Worm (Caenorhabditis elegans) whole organism, L2 larva: ENCODE measurements around the gene K08B5.1.

Source experiments
- C34F6.9 ChIP-seq: fragments of 150-350 bp; optimal IDR thresholded peaks from 2 replicates; lab custom pipeline; 2014; ENCODE audit warnings: missing biosample characterization, missing genetic modification characterization
- Y55F3AM.14 ChIP-seq: fragments of 200-800 bp; sonication (Bioruptor generic); optimal IDR thresholded peaks from 2 replicates; lab custom pipeline; 2018; ENCODE audit warnings: mild to moderate bottlenecking, missing genetic modification characterization, missing compliant biosample characterization
- alr-1 ChIP-seq: fragments of 150-350 bp; optimal IDR thresholded peaks from 2 replicates; lab custom pipeline; 2014; ENCODE audit warnings: missing biosample characterization, missing genetic modification characterization
- ama-1 ChIP-seq: fragments of 150-350 bp; optimal IDR thresholded peaks from 2 replicates; lab custom pipeline; 2018; ENCODE audit warnings: inconsistent platforms
- blmp-1 ChIP-seq: sonication (generic microtip); optimal IDR thresholded peaks from 2 replicates; lab custom pipeline; 2017; ENCODE audit warnings: missing genetic modification characterization, mild to moderate bottlenecking, missing compliant biosample characterization, antibody characterized with exemption, moderate library complexity; ENCODE audit not compliant: insufficient read depth
- ceh-16 ChIP-seq: fragments of 150-350 bp; optimal IDR thresholded peaks from 2 replicates; lab custom pipeline; 2014; ENCODE audit warnings: missing biosample characterization, missing genetic modification characterization
- egl-27 ChIP-seq: sonication (generic microtip); optimal IDR thresholded peaks from 3 replicates; lab custom pipeline; 2017; ENCODE audit warnings: missing biosample characterization, missing genetic modification reagents, missing genetic modification characterization
- elt-1 ChIP-seq: fragments of 150-350 bp; optimal IDR thresholded peaks from 2 replicates; lab custom pipeline; 2014; ENCODE audit warnings: missing biosample characterization, missing genetic modification characterization
- elt-3 ChIP-seq: sonication (generic microtip); optimal IDR thresholded peaks from 2 replicates; lab custom pipeline; 2017; ENCODE audit warnings: missing biosample characterization, missing genetic modification characterization
- gmeb-1 ChIP-seq: fragments of 150-350 bp; optimal IDR thresholded peaks from 2 replicates; lab custom pipeline; 2014; ENCODE audit warnings: missing biosample characterization, missing genetic modification characterization
- lin-39 ChIP-seq: fragments of 150-350 bp; optimal IDR thresholded peaks from 2 replicates; lab custom pipeline; 2014; ENCODE audit warnings: missing biosample characterization, missing genetic modification reagents, missing genetic modification characterization
- lsy-2 ChIP-seq, 2 experiments: fragments of 150-350 bp in 1 of 2; sonication (generic microtip) in 1 of 2; optimal IDR thresholded peaks; 2 replicates each; lab custom pipeline; 2014 to 2017; ENCODE audit warnings: missing biosample characterization in 2 of 2, missing genetic modification characterization in 2 of 2
- mbf-1 ChIP-seq: sonication (generic microtip); optimal IDR thresholded peaks from 2 replicates; lab custom pipeline; 2017; ENCODE audit warnings: missing biosample characterization, missing genetic modification characterization
- nhr-10 ChIP-seq: sonication (generic microtip); optimal IDR thresholded peaks from 2 replicates; lab custom pipeline; 2017; ENCODE audit warnings: missing biosample characterization, missing genetic modification characterization
- nhr-11 ChIP-seq: fragments of 150-350 bp; optimal IDR thresholded peaks from 2 replicates; lab custom pipeline; 2014; ENCODE audit warnings: missing biosample characterization, missing genetic modification characterization
- nhr-129 ChIP-seq: fragments of 150-350 bp; optimal IDR thresholded peaks from 2 replicates; lab custom pipeline; 2014; ENCODE audit warnings: missing biosample characterization, missing genetic modification characterization
- nhr-21 ChIP-seq: fragments of 150-350 bp; optimal IDR thresholded peaks from 2 replicates; lab custom pipeline; 2014; ENCODE audit warnings: missing biosample characterization, missing genetic modification characterization
- nhr-23 ChIP-seq: fragments of 150-350 bp; optimal IDR thresholded peaks from 2 replicates; lab custom pipeline; 2014; ENCODE audit warnings: missing biosample characterization, missing genetic modification reagents, missing genetic modification characterization
- nhr-237 ChIP-seq: fragments of 150-350 bp; optimal IDR thresholded peaks from 2 replicates; lab custom pipeline; 2014; ENCODE audit warnings: missing biosample characterization, missing genetic modification characterization
- sem-4 ChIP-seq: fragments of 150-350 bp; optimal IDR thresholded peaks from 2 replicates; lab custom pipeline; 2014; ENCODE audit warnings: missing biosample characterization, missing genetic modification reagents, missing genetic modification characterization
- skn-1 ChIP-seq: sonication (generic microtip); optimal IDR thresholded peaks from 2 replicates; lab custom pipeline; 2017; ENCODE audit warnings: missing biosample characterization, missing genetic modification characterization
- sma-3 ChIP-seq: sonication (generic microtip); optimal IDR thresholded peaks from 2 replicates; lab custom pipeline; 2016; ENCODE audit warnings: missing genetic modification reagents, missing genetic modification characterization, missing compliant biosample characterization
- sma-9 ChIP-seq, 2 experiments: fragments of 150-350 bp in 1 of 2; sonication (generic microtip) in 1 of 2; optimal IDR thresholded peaks; 2 replicates each; lab custom pipeline; 2014 to 2016; ENCODE audit warnings: missing genetic modification characterization in 2 of 2, mild to moderate bottlenecking in 1 of 2, missing biosample characterization in 1 of 2, missing compliant biosample characterization in 1 of 2, missing genetic modification reagents in 1 of 2, moderate library complexity in 1 of 2
- snpc-4 ChIP-seq: fragments of 150-350 bp; optimal IDR thresholded peaks from 2 replicates; lab custom pipeline; 2014; ENCODE audit warnings: missing biosample characterization, missing genetic modification characterization
- unc-39 ChIP-seq: fragments of 150-350 bp; optimal IDR thresholded peaks from 2 replicates; lab custom pipeline; 2014; ENCODE audit warnings: missing biosample characterization, missing genetic modification characterization
- unc-55 ChIP-seq: fragments of 150-350 bp; sonication (generic microtip); optimal IDR thresholded peaks from 3 replicates; lab custom pipeline; 2014; ENCODE audit warnings: missing biosample characterization, missing genetic modification reagents, missing genetic modification characterization
- ztf-1 ChIP-seq: fragments of 200-800 bp; sonication (Bioruptor generic); conservative IDR thresholded peaks from 2 replicates; pipeline ENCODE4 v1.3.6; 2022; ENCODE audit warnings: missing genetic modification characterization, missing compliant biosample characterization

K08B5.1 gene

ce11 chrX:16559387-16559786 is 1.2 kb downstream of the K08B5.1 start:
- peak; percentile 32 for TF ChIP-seq blmp-1 (tag; lab: Kevin White, UChicago)
- no peak for TF ChIP-seq mbf-1 (tag; lab: Kevin White, UChicago)
- TF ChIP-seq nhr-11 (tag; lab: Kevin White, UChicago): no peak
- no peak for TF ChIP-seq nhr-237 (tag; lab: Kevin White, UChicago)
- TF ChIP-seq unc-55 (GFP tag; lab: Kevin White, UChicago): no peak
- peak; percentile 44 for TF ChIP-seq nhr-21 (tag; lab: Kevin White, UChicago)
- no peak for TF ChIP-seq ceh-16 (tag; lab: Kevin White, UChicago)
- no peak for TF ChIP-seq lsy-2 (tag; optimal IDR thresholded peaks at IDR 0.05; lab: Kevin White, UChicago)
- TF ChIP-seq sma-3 (GFP tag; lab: Kevin White, UChicago): peak; percentile 26
- TF ChIP-seq sma-9 (GFP tag; optimal IDR thresholded peaks at IDR 0.05; lab: Kevin White, UChicago): peak; percentile 41
- no peak for TF ChIP-seq sma-9 (tag; optimal IDR thresholded peaks at IDR 0.05; lab: Kevin White, UChicago)

- TF ChIP-seq ceh-16 (tag; lab: Kevin White, UChicago) (no peak), elt-1 (tag; lab: Kevin White, UChicago) (no peak), blmp-1 (tag; lab: Kevin White, UChicago) (no peak), gmeb-1 (tag; lab: Kevin White, UChicago) (no peak), nhr-10 (tag; lab: Kevin White, UChicago) (no peak), sma-3 (GFP tag; lab: Kevin White, UChicago) (peak; percentile 56), C34F6.9 (tag; lab: Kevin White, UChicago) (no peak), nhr-129 (tag; lab: Kevin White, UChicago) (no peak), lin-39 (tag; lab: Kevin White, UChicago) (no peak)
Measured at ce11 chrX:16560895-16561294, 2.7 kb downstream of the K08B5.1 start.

- no peak for TF ChIP-seq sma-3 (GFP tag; lab: Kevin White, UChicago)
- peak; percentile 39 for TF ChIP-seq unc-55 (GFP tag; lab: Kevin White, UChicago)
- no peak for TF ChIP-seq nhr-21 (tag; lab: Kevin White, UChicago)
- TF ChIP-seq snpc-4: peak; percentile 90
- TF ChIP-seq nhr-23 (tag; lab: Kevin White, UChicago): no peak
- no peak for TF ChIP-seq C34F6.9 (tag; lab: Kevin White, UChicago)
- no peak for TF ChIP-seq elt-3
- no peak for TF ChIP-seq sem-4 (tag; lab: Kevin White, UChicago)
Measured at ce11 chrX:16564515-16565285, 6.5 kb downstream of the K08B5.1 start.

ce11 chrX:16565781-16566180 is 7.5 kb downstream of the K08B5.1 start:
- TF ChIP-seq skn-1: no peak
- TF ChIP-seq nhr-237 (tag; lab: Kevin White, UChicago): no peak
- no peak for TF ChIP-seq unc-39 (tag; lab: Kevin White, UChicago)
- peak; percentile 61 for TF ChIP-seq snpc-4

- TF ChIP-seq snpc-4 (peak; percentile 90), elt-1 (tag; lab: Kevin White, UChicago) (no peak), ama-1 (lab: Kevin White, UChicago) (peak; percentile 11), Y55F3AM.14 (GFP tag; lab: Kevin White, UChicago) (no peak)
Measured at ce11 chrX:16566358-16566757, 8.1 kb downstream of the K08B5.1 start.

ce11 chrX:16571877-16572276 is 13.6 kb downstream of the K08B5.1 start:
- TF ChIP-seq snpc-4: peak; percentile 51
- no peak for TF ChIP-seq lsy-2 (tag; optimal IDR thresholded peaks at IDR 0.05; lab: Kevin White, UChicago)

- TF ChIP-seq alr-1 (tag; lab: Kevin White, UChicago): no peak
- no peak for TF ChIP-seq lin-39 (tag; lab: Kevin White, UChicago)
- no peak for TF ChIP-seq unc-39 (tag; lab: Kevin White, UChicago)
- TF ChIP-seq unc-55 (GFP tag; lab: Kevin White, UChicago): no peak
- TF ChIP-seq nhr-10 (tag; lab: Kevin White, UChicago): no peak
- no peak for TF ChIP-seq ztf-1
- TF ChIP-seq blmp-1 (tag; lab: Kevin White, UChicago): no peak
- no peak for TF ChIP-seq egl-27 (tag; lab: Kevin White, UChicago)
Measured at ce11 chrX:16574303-16574702, 16.1 kb downstream of the K08B5.1 start.
